Worm (Caenorhabditis elegans): Measurements from ENCODE around the gene hpo-9.

hpo-9 gene

ce11 chrV:7199932-7200331 is 37.0 kb downstream of the hpo-9 start, which contains the start of gene F09G2.1:
TSS of gene F09G2.1 (plus strand) at chrV:7200232.
- TF ChIP-seq R02D3.7 (tag; optimal IDR thresholded peaks at IDR 0.05) (no peak), fos-1 (tag; optimal IDR thresholded peaks at IDR 0.05) (no peak), snpc-4 (tag; optimal IDR thresholded peaks at IDR 0.05) (no peak), ztf-1 (GFP tag; conservative IDR thresholded peaks at IDR 0.05) (no peak), elt-1 (tag; optimal IDR thresholded peaks at IDR 0.05) (no peak), lin-13 (GFP tag; optimal IDR thresholded peaks at IDR 0.05) (no peak), egl-27 (tag; optimal IDR thresholded peaks at IDR 0.05) (no peak), Y55F3AM.14 (GFP tag; optimal IDR thresholded peaks at IDR 0.05) (no peak), sma-9 (GFP tag; optimal IDR thresholded peaks at IDR 0.05) (no peak), sma-9 (tag; optimal IDR thresholded peaks at IDR 0.05) (no peak), ama-1 (optimal IDR thresholded peaks at IDR 0.05) (no peak)

DNA sequence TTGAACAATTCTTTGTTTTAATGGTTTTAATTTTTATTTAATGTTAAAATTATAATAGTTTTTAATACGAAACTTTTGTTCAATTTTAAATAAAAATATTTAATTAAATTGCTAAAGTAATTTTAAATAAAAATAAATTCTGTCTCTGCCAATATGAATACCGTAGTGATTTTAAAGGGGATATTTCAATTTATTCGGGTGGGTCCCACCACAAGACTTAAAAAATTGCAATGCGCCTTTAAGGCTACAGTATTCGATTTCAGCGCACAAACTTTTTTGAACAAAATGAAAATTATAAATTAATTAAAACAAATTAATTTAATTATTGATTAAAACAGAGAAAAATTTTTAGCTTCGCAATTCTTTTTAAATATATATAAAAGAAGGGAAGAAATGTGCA is 37.9 kb downstream of the hpo-9 start:
- TF ChIP-seq zag-1 (tag; optimal IDR thresholded peaks at IDR 0.05) (no peak), ceh-82 (tag; optimal IDR thresholded peaks at IDR 0.05) (no peak), snpc-4 (tag; optimal IDR thresholded peaks at IDR 0.05) (no peak), unc-39 (tag; optimal IDR thresholded peaks at IDR 0.05) (no peak), lin-39 (tag; optimal IDR thresholded peaks at IDR 0.05) (no peak), skn-1 (tag; optimal IDR thresholded peaks at IDR 0.05) (no peak), ztf-4 (tag; optimal IDR thresholded peaks at IDR 0.05) (no peak), sem-4 (tag; optimal IDR thresholded peaks at IDR 0.05) (no peak), nhr-237 (tag; optimal IDR thresholded peaks at IDR 0.05) (no peak), lin-13 (GFP tag; optimal IDR thresholded peaks at IDR 0.05) (no peak), F13H6.1 (tag; optimal IDR thresholded peaks at IDR 0.05) (no peak), nhr-77 (tag; optimal IDR thresholded peaks at IDR 0.05) (no peak)

DNA sequence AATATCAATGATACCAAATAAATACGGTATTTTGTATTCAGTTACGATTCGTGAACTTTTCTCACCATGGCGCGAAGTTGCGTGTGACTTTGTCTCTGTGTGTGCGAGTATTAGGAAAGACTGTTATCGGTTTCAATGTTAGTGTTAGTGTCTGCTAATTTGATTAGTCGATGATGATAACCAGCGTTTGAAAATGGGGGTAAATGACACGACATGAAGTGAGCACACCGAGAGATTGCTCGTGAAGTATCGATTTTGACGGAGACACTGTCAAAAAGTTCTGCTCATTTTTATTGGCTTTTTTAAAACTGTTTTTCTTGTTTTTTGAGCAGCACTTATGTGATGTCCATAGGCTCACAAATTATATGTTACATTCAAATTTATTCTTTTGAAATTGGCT is 38.5 kb downstream of the hpo-9 start:
- peak; percentile 4 for TF ChIP-seq gmeb-1 (tag; optimal IDR thresholded peaks at IDR 0.05)
- TF ChIP-seq mab-5 (tag; optimal IDR thresholded peaks at IDR 0.05): no peak
- no peak for TF ChIP-seq nhr-23 (tag; optimal IDR thresholded peaks at IDR 0.05)
- no peak for TF ChIP-seq dmd-4 (tag; optimal IDR thresholded peaks at IDR 0.05)
- no peak for TF ChIP-seq egl-27 (tag; optimal IDR thresholded peaks at IDR 0.05)
- peak; percentile 14 for TF ChIP-seq sma-9 (GFP tag; optimal IDR thresholded peaks at IDR 0.05)
- TF ChIP-seq sma-9 (tag; optimal IDR thresholded peaks at IDR 0.05): no peak
- no peak for TF ChIP-seq Y55F3AM.14 (GFP tag; optimal IDR thresholded peaks at IDR 0.05)
- TF ChIP-seq ztf-1 (GFP tag; conservative IDR thresholded peaks at IDR 0.05): no peak
- TF ChIP-seq skn-1 (tag; optimal IDR thresholded peaks at IDR 0.05): no peak
- TF ChIP-seq ztf-4 (tag; optimal IDR thresholded peaks at IDR 0.05): no peak
- no peak for TF ChIP-seq lin-11 (tag; optimal IDR thresholded peaks at IDR 0.05)
- no peak for TF ChIP-seq unc-39 (tag; optimal IDR thresholded peaks at IDR 0.05)
- TF ChIP-seq nhr-11 (tag; optimal IDR thresholded peaks at IDR 0.05): no peak
- TF ChIP-seq nhr-12 (tag; optimal IDR thresholded peaks at IDR 0.05): no peak
- no peak for TF ChIP-seq ceh-82 (tag; optimal IDR thresholded peaks at IDR 0.05)
- no peak for TF ChIP-seq blmp-1 (tag; optimal IDR thresholded peaks at IDR 0.05; ENCODE audit: insufficient read depth)
- TF ChIP-seq nhr-21 (tag; optimal IDR thresholded peaks at IDR 0.05): no peak
- TF ChIP-seq snpc-4 (tag; optimal IDR thresholded peaks at IDR 0.05): no peak
- no peak for TF ChIP-seq C34F6.9 (tag; optimal IDR thresholded peaks at IDR 0.05)
- peak; percentile 67 for TF ChIP-seq crh-2 (tag; optimal IDR thresholded peaks at IDR 0.05)
- TF ChIP-seq ZK546.5 (tag; optimal IDR thresholded peaks at IDR 0.05): no peak
- peak; percentile 6 for TF ChIP-seq sma-3 (GFP tag; optimal IDR thresholded peaks at IDR 0.05)
- TF ChIP-seq mbf-1 (tag; optimal IDR thresholded peaks at IDR 0.05): no peak
- no peak for TF ChIP-seq nhr-77 (tag; optimal IDR thresholded peaks at IDR 0.05)
- TF ChIP-seq lin-13 (GFP tag; optimal IDR thresholded peaks at IDR 0.05): no peak
- TF ChIP-seq lsy-2 (tag; optimal IDR thresholded peaks at IDR 0.05): no peak
- TF ChIP-seq ceh-16 (tag; optimal IDR thresholded peaks at IDR 0.05): no peak
- peak; percentile 65 for TF ChIP-seq ama-1 (optimal IDR thresholded peaks at IDR 0.05)
- TF ChIP-seq sem-4 (tag; optimal IDR thresholded peaks at IDR 0.05): no peak
- no peak for TF ChIP-seq unc-55 (GFP tag; optimal IDR thresholded peaks at IDR 0.05)
- peak; percentile 18 for TF ChIP-seq nhr-129 (tag; optimal IDR thresholded peaks at IDR 0.05)
- TF ChIP-seq elt-1 (tag; optimal IDR thresholded peaks at IDR 0.05): no peak
- no peak for TF ChIP-seq ztf-11 (tag; optimal IDR thresholded peaks at IDR 0.05)
- TF ChIP-seq aly-2 (tag; optimal IDR thresholded peaks at IDR 0.05): no peak
- TF ChIP-seq mdl-1 (tag; optimal IDR thresholded peaks at IDR 0.05): no peak
- peak; percentile 20 for TF ChIP-seq F13H6.1 (tag; optimal IDR thresholded peaks at IDR 0.05)
- no peak for TF ChIP-seq zag-1 (tag; optimal IDR thresholded peaks at IDR 0.05)
- peak; percentile 83 for TF ChIP-seq fos-1 (tag; optimal IDR thresholded peaks at IDR 0.05)
- TF ChIP-seq nhr-6 (tag; optimal IDR thresholded peaks at IDR 0.05): no peak
- TF ChIP-seq nhr-10 (tag; optimal IDR thresholded peaks at IDR 0.05): no peak
- TF ChIP-seq nhr-25 (tag; optimal IDR thresholded peaks at IDR 0.05): no peak
- TF ChIP-seq R02D3.7 (tag; optimal IDR thresholded peaks at IDR 0.05): no peak

Measured in whole organism, L2 larva.